Worm (Caenorhabditis elegans) whole organism, L2 larva: ENCODE results near the gene srh-116.

Experiments
- ama-1 ChIP-seq: fragments of 150-350 bp; optimal IDR thresholded peaks from 2 replicates; lab custom pipeline; 2018; ENCODE audit warnings: inconsistent platforms
- egl-27 ChIP-seq: sonication (generic microtip); optimal IDR thresholded peaks from 3 replicates; lab custom pipeline; 2017; ENCODE audit warnings: missing biosample characterization, missing genetic modification reagents, missing genetic modification characterization
- nhr-23 ChIP-seq: fragments of 150-350 bp; optimal IDR thresholded peaks from 2 replicates; lab custom pipeline; 2014; ENCODE audit warnings: missing biosample characterization, missing genetic modification reagents, missing genetic modification characterization
- sma-9 ChIP-seq, 2 experiments: fragments of 150-350 bp in 1 of 2; sonication (generic microtip) in 1 of 2; optimal IDR thresholded peaks; 2 replicates each; lab custom pipeline; 2014 to 2016; ENCODE audit warnings: missing genetic modification characterization in 2 of 2, mild to moderate bottlenecking in 1 of 2, missing biosample characterization in 1 of 2, missing compliant biosample characterization in 1 of 2, missing genetic modification reagents in 1 of 2, moderate library complexity in 1 of 2
- unc-39 ChIP-seq: fragments of 150-350 bp; optimal IDR thresholded peaks from 2 replicates; lab custom pipeline; 2014; ENCODE audit warnings: missing biosample characterization, missing genetic modification characterization

DNA sequence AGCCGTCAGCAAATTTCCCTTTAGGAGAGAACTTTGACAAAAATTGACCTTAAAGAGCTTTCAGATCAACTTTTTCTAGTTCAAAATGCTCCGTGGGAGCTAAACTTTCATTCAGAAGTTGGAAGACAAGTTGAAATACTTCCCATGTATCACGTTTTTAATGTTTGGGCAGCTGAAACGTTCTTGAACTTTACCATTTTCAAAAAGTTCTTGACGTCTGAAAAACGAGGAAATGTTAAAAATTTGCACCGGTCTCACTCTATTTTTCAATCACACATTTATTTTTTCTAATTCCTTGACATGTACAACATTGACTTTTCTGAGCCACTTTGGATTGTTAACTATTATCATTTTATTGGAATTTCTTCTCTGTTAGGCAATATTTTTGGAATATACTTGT is 47.8 kb upstream of the srh-116 start, which contains the start of gene sri-70:
- TF ChIP-seq egl-27 (tag; lab: Kevin White, UChicago) (no peak), unc-39 (tag; lab: Kevin White, UChicago) (no peak), ama-1 (lab: Kevin White, UChicago) (no peak), sma-9 (GFP tag; optimal IDR thresholded peaks at IDR 0.05; lab: Kevin White, UChicago) (no peak), sma-9 (tag; optimal IDR thresholded peaks at IDR 0.05; lab: Kevin White, UChicago) (no peak), nhr-23 (tag; lab: Kevin White, UChicago) (no peak)
